Worm (Caenorhabditis elegans) whole organism, L1 larva: ENCODE results near the gene F54E7.9.

ENCODE experiments used
- C04F5.9 ChIP-seq: sonication (generic microtip); optimal IDR thresholded peaks from 2 replicates; lab custom pipeline; 2016; ENCODE audit warnings: missing genetic modification characterization, missing compliant biosample characterization
- F16B12.6 ChIP-seq: fragments of 150-350 bp; optimal IDR thresholded peaks from 2 replicates; lab custom pipeline; 2014; ENCODE audit warnings: missing biosample characterization, missing genetic modification characterization
- aha-1 ChIP-seq: fragments of 150-350 bp; optimal IDR thresholded peaks from 2 replicates; lab custom pipeline; 2014; ENCODE audit warnings: missing biosample characterization, missing genetic modification characterization
- alr-1 ChIP-seq: fragments of 200-800 bp; sonication (Bioruptor generic); optimal IDR thresholded peaks from 2 replicates; lab custom pipeline; 2018; ENCODE audit warnings: borderline replicate concordance, mild to moderate bottlenecking, missing genetic modification characterization, missing compliant biosample characterization
- aly-2 ChIP-seq: fragments of 150-350 bp; optimal IDR thresholded peaks from 2 replicates; lab custom pipeline; 2014; ENCODE audit warnings: missing biosample characterization, missing genetic modification characterization
- blmp-1 ChIP-seq: fragments of 150-350 bp; optimal IDR thresholded peaks from 2 replicates; lab custom pipeline; 2014; ENCODE audit warnings: missing biosample characterization, missing genetic modification characterization
- ceh-82 ChIP-seq, 3 experiments: fragments of 150-350 bp in 1 of 3; sonication (generic microtip) in 2 of 3; optimal IDR thresholded peaks; 2 replicates each; lab custom pipeline; 2014 to 2017; ENCODE audit warnings: missing biosample characterization in 3 of 3, missing genetic modification characterization in 3 of 3
- ceh-88 ChIP-seq: fragments of 200-800 bp; sonication (Bioruptor generic); IDR thresholded peaks from 2 replicates; pipeline ENCODE4 v1.3.6; 2022; ENCODE audit warnings: missing genetic modification characterization, missing compliant biosample characterization
- dpl-1 ChIP-seq, 3 experiments: fragments of 150-350 bp in 2 of 3; sonication (generic microtip) in 1 of 3; optimal IDR thresholded peaks; 2 replicates each; lab custom pipeline; 2014 to 2017; ENCODE audit warnings: missing biosample characterization in 3 of 3, missing genetic modification characterization in 3 of 3, missing genetic modification reagents in 3 of 3
- dsc-1 ChIP-seq: sonication (generic microtip); optimal IDR thresholded peaks from 2 replicates; lab custom pipeline; 2016; ENCODE audit warnings: mild to moderate bottlenecking, missing genetic modification characterization, missing compliant biosample characterization
- efl-1 ChIP-seq, 4 experiments: fragments of 150-350 bp; optimal IDR thresholded peaks in 3 of 4; peaks in 1 of 4; 1 replicate in 1 of 4; 2 replicates in 3 of 4; lab custom pipeline; 2014; ENCODE audit warnings: missing biosample characterization in 2 of 4, missing genetic modification characterization in 2 of 4, missing genetic modification reagents in 2 of 4
- efl-3 ChIP-seq: fragments of 200-800 bp; sonication (Bioruptor generic); optimal IDR thresholded peaks from 2 replicates; lab custom pipeline; 2018; ENCODE audit warnings: mild to moderate bottlenecking, missing genetic modification characterization, missing compliant biosample characterization
- egl-13 ChIP-seq: sonication (generic microtip); optimal IDR thresholded peaks from 2 replicates; lab custom pipeline; 2016; ENCODE audit warnings: missing genotype, missing genetic modification reagents, missing genetic modification characterization, missing compliant biosample characterization
- egl-27 ChIP-seq, 2 experiments: fragments of 150-350 bp in 1 of 2; sonication (generic microtip); optimal IDR thresholded peaks; 3 replicates each; lab custom pipeline; 2017 to 2018; ENCODE audit warnings: missing biosample characterization in 2 of 2, missing genetic modification characterization in 2 of 2, missing genetic modification reagents in 2 of 2
- elt-3 ChIP-seq, 6 experiments: fragments of 150-350 bp in 1 of 6; sonication (generic microtip); optimal IDR thresholded peaks; 2 replicates each; lab custom pipeline; 2017 to 2018; ENCODE audit warnings: missing biosample characterization in 6 of 6, missing genetic modification characterization in 6 of 6, inconsistent platforms in 1 of 6
- fkh-4 ChIP-seq: sonication (generic microtip); optimal IDR thresholded peaks from 2 replicates; lab custom pipeline; 2016; ENCODE audit warnings: missing compliant biosample characterization, missing genetic modification characterization, borderline replicate concordance
- fkh-8 ChIP-seq: sonication (generic microtip); optimal IDR thresholded peaks from 2 replicates; lab custom pipeline; 2016; ENCODE audit warnings: mild to moderate bottlenecking, missing genetic modification characterization, missing compliant biosample characterization
- fos-1 ChIP-seq: fragments of 150-350 bp; optimal IDR thresholded peaks from 2 replicates; lab custom pipeline; 2014; ENCODE audit warnings: missing biosample characterization, missing genetic modification characterization
- grh-1 ChIP-seq: fragments of 200-800 bp; sonication (Bioruptor generic); IDR thresholded peaks from 2 replicates; pipeline ENCODE4 v1.3.6; 2022; ENCODE audit warnings: missing genetic modification reagents, missing genetic modification characterization, missing compliant biosample characterization
- hlh-4 ChIP-seq: sonication (generic microtip); optimal IDR thresholded peaks from 2 replicates; lab custom pipeline; 2016; ENCODE audit warnings: mild to moderate bottlenecking, missing genetic modification characterization, missing compliant biosample characterization
- hpl-2 ChIP-seq: fragments of 150-350 bp; optimal IDR thresholded peaks from 2 replicates; lab custom pipeline; 2014; ENCODE audit warnings: missing biosample characterization, missing genetic modification reagents, missing genetic modification characterization
- isw-1 ChIP-seq: fragments of 200-800 bp; sonication (Bioruptor generic); IDR thresholded peaks from 2 replicates; pipeline ENCODE4 v1.3.6; 2022; ENCODE audit warnings: missing genetic modification characterization, missing compliant biosample characterization
- jun-1 ChIP-seq: fragments of 150-350 bp; optimal IDR thresholded peaks from 2 replicates; lab custom pipeline; 2014; ENCODE audit warnings: missing biosample characterization, missing genetic modification reagents, missing genetic modification characterization
- lin-15B ChIP-seq: fragments of 150-350 bp; sonication (generic microtip); optimal IDR thresholded peaks from 3 replicates; lab custom pipeline; 2014; ENCODE audit warnings: missing biosample characterization, missing genetic modification characterization
- lin-35 ChIP-seq, 2 experiments: fragments of 150-350 bp; optimal IDR thresholded peaks; 2 replicates each; lab custom pipeline; 2014; ENCODE audit warnings: missing biosample characterization in 2 of 2, missing genetic modification characterization in 2 of 2, missing genetic modification reagents in 2 of 2
- lin-39 ChIP-seq: fragments of 150-350 bp; optimal IDR thresholded peaks from 2 replicates; lab custom pipeline; 2014; ENCODE audit warnings: missing biosample characterization, missing genetic modification reagents, missing genetic modification characterization
- lir-3 ChIP-seq: sonication (generic microtip); optimal IDR thresholded peaks from 2 replicates; lab custom pipeline; 2016; ENCODE audit warnings: mild to moderate bottlenecking, missing genetic modification characterization, moderate library complexity, missing compliant biosample characterization; ENCODE audit not compliant: poor library complexity
- lsy-2 ChIP-seq, 2 experiments: fragments of 150-350 bp; optimal IDR thresholded peaks; 2 replicates each; lab custom pipeline; 2014; ENCODE audit warnings: missing biosample characterization in 2 of 2, missing genetic modification characterization in 2 of 2
- nhr-11 ChIP-seq: fragments of 150-350 bp; optimal IDR thresholded peaks from 2 replicates; lab custom pipeline; 2014; ENCODE audit warnings: missing biosample characterization, missing genetic modification characterization
- nhr-12 ChIP-seq: sonication (generic microtip); optimal IDR thresholded peaks from 2 replicates; lab custom pipeline; 2017; ENCODE audit warnings: missing biosample characterization, missing genetic modification characterization
- nhr-20 ChIP-seq: sonication (generic microtip); optimal IDR thresholded peaks from 2 replicates; lab custom pipeline; 2016; ENCODE audit warnings: mild to moderate bottlenecking, missing genetic modification characterization, missing compliant biosample characterization
- nhr-28 ChIP-seq: fragments of 150-350 bp; optimal IDR thresholded peaks from 2 replicates; lab custom pipeline; 2014; ENCODE audit warnings: missing biosample characterization, missing genetic modification characterization
- nhr-47 ChIP-seq: sonication (generic microtip); optimal IDR thresholded peaks from 2 replicates; lab custom pipeline; 2016; ENCODE audit warnings: mild to moderate bottlenecking, missing genetic modification characterization, moderate library complexity, missing compliant biosample characterization
- nhr-76 ChIP-seq: sonication (generic microtip); optimal IDR thresholded peaks from 2 replicates; lab custom pipeline; 2017; ENCODE audit warnings: missing biosample characterization, missing genetic modification characterization
- pqm-1 ChIP-seq: sonication (generic microtip); optimal IDR thresholded peaks from 3 replicates; lab custom pipeline; 2017; ENCODE audit warnings: missing biosample characterization, missing genetic modification characterization
- sox-4 ChIP-seq: sonication (generic microtip); optimal IDR thresholded peaks from 2 replicates; lab custom pipeline; 2016; ENCODE audit warnings: missing genetic modification characterization, missing compliant biosample characterization
- sup-37 ChIP-seq: fragments of 200-800 bp; sonication (Bioruptor generic); optimal IDR thresholded peaks from 2 replicates; lab custom pipeline; 2018; ENCODE audit warnings: mild to moderate bottlenecking, missing genetic modification characterization, missing compliant biosample characterization
- tbx-2 ChIP-seq: sonication (generic microtip); optimal IDR thresholded peaks from 2 replicates; lab custom pipeline; 2016; ENCODE audit warnings: missing genetic modification characterization, missing compliant biosample characterization
- tlp-1 ChIP-seq: fragments of 150-350 bp; optimal IDR thresholded peaks from 2 replicates; lab custom pipeline; 2014; ENCODE audit warnings: missing biosample characterization, missing genetic modification characterization
- unc-62 ChIP-seq: fragments of 150-350 bp; optimal IDR thresholded peaks from 2 replicates; lab custom pipeline; 2014; ENCODE audit warnings: missing biosample characterization, missing genetic modification reagents, missing genetic modification characterization
- unc-98 ChIP-seq: fragments of 200-800 bp; sonication (Bioruptor generic); IDR thresholded peaks from 2 replicates; pipeline ENCODE4 v1.3.6; 2022; ENCODE audit warnings: missing genetic modification characterization, missing compliant biosample characterization
- xbp-1 ChIP-seq: sonication (generic microtip); optimal IDR thresholded peaks from 2 replicates; lab custom pipeline; 2016; ENCODE audit warnings: missing genetic modification characterization, missing compliant biosample characterization
- zag-1 ChIP-seq: fragments of 150-350 bp; optimal IDR thresholded peaks from 2 replicates; lab custom pipeline; 2014; ENCODE audit warnings: missing biosample characterization, missing genetic modification characterization
- zip-4 ChIP-seq: fragments of 200-800 bp; sonication (Bioruptor generic); optimal IDR thresholded peaks from 2 replicates; lab custom pipeline; 2018; ENCODE audit warnings: mild to moderate bottlenecking, missing genetic modification characterization, moderate library complexity, missing compliant biosample characterization

Gene F54E7.9

ce11 chrIII:5688246-5688645 lies 10.6 kb upstream of the F54E7.9 start (continued):
- TF ChIP-seq nhr-20 (tag; lab: Kevin White, UChicago) (peak; percentile 34), lir-3 (no peak), isw-1 (GFP tag; lab: Robert Waterston, UW) (0 out of 2 replicates have a peak, but pooled peaks have one; percentile 7), nhr-28 (tag; lab: Kevin White, UChicago) (no peak), nhr-11 (tag; lab: Kevin White, UChicago) (no peak), aha-1 (tag; lab: Kevin White, UChicago) (no peak), dsc-1 (tag; lab: Kevin White, UChicago) (no peak), zag-1 (no peak)
- TF ChIP-seq, all 84 proteins: peak for 27

DNA sequence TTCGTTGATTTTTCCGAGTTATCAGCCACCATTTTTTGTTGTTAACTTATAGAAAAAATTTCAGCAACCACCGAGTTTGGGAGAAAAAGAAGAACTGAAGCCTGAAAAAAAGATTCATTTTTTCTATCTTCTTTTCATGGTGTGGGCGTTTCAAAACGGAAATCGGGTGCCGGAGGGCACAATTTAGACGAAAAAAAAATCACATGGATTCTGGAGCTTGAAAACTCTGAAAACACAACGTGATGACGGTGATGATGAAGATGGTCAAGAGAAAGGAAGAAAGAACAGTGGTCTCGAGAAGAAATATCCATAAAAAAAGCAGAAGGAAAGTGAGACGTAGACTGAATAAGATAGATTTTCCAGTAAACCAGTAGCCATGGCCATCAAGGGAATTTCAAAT lies 6.3 kb upstream of the F54E7.9 start, which contains the start of gene rcan-1:
TSS of gene rcan-1 (minus strand) at position 101 of the 400 bp plus-strand sequence.
- no peak for TF ChIP-seq F16B12.6 (tag; lab: Kevin White, UChicago)
- no peak for TF ChIP-seq lir-3
- no peak for TF ChIP-seq nhr-20 (tag; lab: Kevin White, UChicago)
- no peak for TF ChIP-seq pqm-1
- no peak for TF ChIP-seq hlh-4 (tag; lab: Kevin White, UChicago)
- no peak for TF ChIP-seq tbx-2 (tag; lab: Kevin White, UChicago)
- TF ChIP-seq efl-1 (optimal IDR thresholded peaks at IDR 0.05; lab: Kevin White, UChicago), result no peak
- TF ChIP-seq efl-1 (GFP tag; optimal IDR thresholded peaks at IDR 0.05 in 1 of 2; lab: Kevin White, UChicago), result no peak
- no peak for TF ChIP-seq aha-1 (tag; lab: Kevin White, UChicago)
- TF ChIP-seq alr-1 (tag; lab: Kevin White, UChicago), result no peak
- TF ChIP-seq C04F5.9, result no peak
- TF ChIP-seq lin-35 (GFP tag; optimal IDR thresholded peaks at IDR 0.05; lab: Kevin White, UChicago), result no peak
- no peak for TF ChIP-seq tlp-1 (tag; lab: Kevin White, UChicago)
- no peak for TF ChIP-seq fkh-8 (tag; lab: Kevin White, UChicago)

DNA sequence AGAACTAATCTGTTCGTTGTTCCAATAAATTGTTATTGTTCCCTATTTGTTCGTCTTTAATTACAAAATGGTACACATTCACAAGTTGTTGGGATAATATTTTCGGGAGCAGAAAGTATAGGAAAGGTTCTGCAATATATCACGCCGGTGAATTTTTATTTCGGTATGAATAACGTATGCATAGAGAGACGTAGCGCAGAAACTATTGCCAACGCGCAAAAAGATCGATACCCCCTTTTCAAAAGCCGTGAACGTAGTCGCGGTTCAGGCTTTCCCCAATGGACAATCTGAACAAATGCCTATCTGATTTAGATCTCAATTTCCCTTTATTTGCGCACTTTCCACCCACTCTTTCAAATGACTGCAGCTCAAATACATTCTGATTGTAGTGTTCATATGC lies 2.5 kb upstream of the F54E7.9 start, which contains the start of gene pst-2:
TSS of gene pst-2 (plus strand) at position 293 of the 400 bp plus-strand sequence.
- TF ChIP-seq blmp-1 (peak; percentile 2), lir-3 (no peak), unc-98 (GFP tag; lab: Robert Waterston, UW) (no peak), lsy-2 (tag; optimal IDR thresholded peaks at IDR 0.05; lab: Kevin White, UChicago) (peak in 1 of 2 experiments; percentile 7), nhr-47 (tag; lab: Kevin White, UChicago) (peak; percentile 14), sup-37 (GFP tag; lab: Kevin White, UChicago) (no peak), ceh-88 (GFP tag; lab: Robert Waterston, UW) (no peak), C04F5.9 (no peak)

DNA sequence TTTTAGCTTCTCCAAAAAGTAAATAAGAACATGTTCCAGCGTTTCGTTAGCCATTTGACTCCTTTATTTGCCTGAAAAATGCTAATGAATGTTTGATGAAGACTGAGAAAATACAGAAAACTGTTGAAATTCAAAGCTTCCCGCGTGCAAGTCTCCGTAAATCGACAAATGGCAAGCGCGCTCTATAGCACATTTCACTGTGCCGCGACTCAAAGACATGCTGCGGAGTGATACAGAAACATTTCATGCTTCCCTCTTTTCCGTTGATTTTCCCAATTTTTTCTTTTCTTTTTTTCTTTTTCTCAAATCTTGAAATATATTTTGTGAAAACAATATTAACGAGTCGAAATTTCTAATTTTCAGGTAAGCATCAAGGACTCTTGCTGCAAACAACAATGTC lies 1.2 kb upstream of the F54E7.9 start, which contains the start of the genes ska-3 and rps-12:
TSS of gene ska-3 (minus strand) at position 71 of the 400 bp plus-strand sequence.
TSS of gene rps-12 (plus strand) at position 364 of the 400 bp plus-strand sequence.
- TF ChIP-seq hpl-2, result peak; percentile 96
- peak; percentile 100 for TF ChIP-seq lin-15B (tag; lab: Kevin White, UChicago)
- TF ChIP-seq unc-98 (GFP tag; lab: Robert Waterston, UW), result peak; percentile 86
- peak; percentile 19 for TF ChIP-seq nhr-28 (tag; lab: Kevin White, UChicago)
- TF ChIP-seq efl-3 (GFP tag; lab: Kevin White, UChicago), result peak; percentile 40
- peak; percentile 99 for TF ChIP-seq xbp-1 (tag; lab: Kevin White, UChicago)
- peak; percentile 98 to 100 for TF ChIP-seq lin-35 (GFP tag; optimal IDR thresholded peaks at IDR 0.05; lab: Kevin White, UChicago)
- peak; percentile 58 for TF ChIP-seq nhr-12 (tag; lab: Kevin White, UChicago)
- peak; percentile 79 for TF ChIP-seq unc-62 (GFP tag; lab: Kevin White, UChicago)
- TF ChIP-seq blmp-1, result peak; percentile 92
- TF ChIP-seq nhr-20 (tag; lab: Kevin White, UChicago), result peak; percentile 99
- TF ChIP-seq hlh-4 (tag; lab: Kevin White, UChicago), result no peak
- peak; percentile 82 for TF ChIP-seq nhr-76 (tag; lab: Kevin White, UChicago)
- TF ChIP-seq lin-39, result peak; percentile 97
- peak; percentile 94 for TF ChIP-seq zip-4
- peak; percentile 95 for TF ChIP-seq ceh-88 (GFP tag; lab: Robert Waterston, UW)
- peak; percentile 98 for TF ChIP-seq aly-2 (tag; lab: Kevin White, UChicago)
- peak; percentile 99 to 100 (median 100) for TF ChIP-seq ceh-82 (tag; optimal IDR thresholded peaks at IDR 0.05; lab: Kevin White, UChicago)
- peak; percentile 98 for TF ChIP-seq fos-1 (tag; lab: Kevin White, UChicago)
- TF ChIP-seq elt-3 (tag; optimal IDR thresholded peaks at IDR 0.05; lab: Kevin White, UChicago), result peak; percentile 96 to 100 (median 99)
- TF ChIP-seq nhr-11 (tag; lab: Kevin White, UChicago), result peak; percentile 96
- TF ChIP-seq fkh-4 (tag; lab: Kevin White, UChicago), result peak; percentile 92
- peak; percentile 96 for TF ChIP-seq egl-13
- TF ChIP-seq sox-4 (tag; lab: Kevin White, UChicago), result peak; percentile 89
- TF ChIP-seq dpl-1 (GFP tag; optimal IDR thresholded peaks at IDR 0.05; lab: Kevin White, UChicago), result peak; percentile 97 to 99 (median 98)
- TF ChIP-seq grh-1 (GFP tag; lab: Robert Waterston, UW), result peak; percentile 97
- peak; percentile 99 for TF ChIP-seq tbx-2 (tag; lab: Kevin White, UChicago)
- peak; percentile 98 for TF ChIP-seq jun-1 (tag; lab: Kevin White, UChicago)
- TF ChIP-seq dsc-1 (tag; lab: Kevin White, UChicago), result peak; percentile 99
- TF ChIP-seq egl-27 (tag; optimal IDR thresholded peaks at IDR 0.05; lab: Kevin White, UChicago), result peak; percentile 90 to 92
